In the genomic region with DNA sequence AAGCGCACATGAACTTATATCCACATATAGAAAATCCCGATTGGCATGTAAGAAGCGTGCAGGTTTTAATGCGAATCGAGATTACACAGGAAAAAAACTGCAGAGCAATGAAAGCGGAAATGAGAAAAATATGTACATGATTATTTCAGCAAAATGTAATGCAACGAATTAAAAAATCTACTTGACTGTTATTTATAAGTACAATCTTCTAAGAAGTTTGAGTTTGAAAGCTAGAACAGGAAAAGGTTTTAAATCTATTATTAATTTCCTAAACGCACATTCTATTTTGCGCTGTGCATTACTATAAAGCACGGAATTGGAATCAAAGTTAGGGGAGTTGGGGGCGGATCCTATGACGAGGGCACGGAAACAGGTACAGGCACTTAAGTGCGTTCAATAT, we compare ENCODE assay signal across 2 fruit fly cellular contexts.
TF ChIP-seq lines count a peak whose summit lies in the region.

No protein-coding gene starts in this region.

TF ChIP-seq in whole organism, embryonic, 481 proteins besides CTCF, POLR2A, EP300 and RAD21 (continued from another document and continues in another):
- TF ChIP-seq ewg (GFP tag; optimal IDR thresholded peaks at IDR 0.05; lab: Kevin White, UChicago) (no peak), br (optimal IDR thresholded peaks at IDR 0.05; lab: Kevin White, UChicago) (no peak), CG1603 (tag; optimal IDR thresholded peaks at IDR 0.05; lab: Kevin White, UChicago) (no peak), sens (GFP tag; lab: Kevin White, UChicago) (peak; percentile 66), CG18476 (GFP tag; optimal IDR thresholded peaks at IDR 0.05; lab: Kevin White, UChicago) (peak; percentile 4), dmrt99B (tag; optimal IDR thresholded peaks at IDR 0.05; lab: Kevin White, UChicago) (peak; percentile 23), CG30403 (GFP tag; optimal IDR thresholded peaks at IDR 0.05; lab: Kevin White, UChicago) (peak; percentile 22), dm (GFP tag; optimal IDR thresholded peaks at IDR 0.05; lab: Kevin White, UChicago) (no peak), chinmo (GFP tag; IDR thresholded peaks at IDR 0.05; lab: Robert Waterston, UW; ENCODE audit: partially characterized antibody) (0 out of 4 replicates have a peak, but pooled peaks have one; percentile 6), zen2 (GFP tag; IDR thresholded peaks at IDR 0.05; lab: Robert Waterston, UW; ENCODE audit: partially characterized antibody) (no peak), hb (GFP tag; IDR thresholded peaks at IDR 0.05; lab: Robert Waterston, UW; ENCODE audit: partially characterized antibody) (no peak), Gug (GFP tag; IDR thresholded peaks at IDR 0.05; lab: Robert Waterston, UW) (no peak), jumu (GFP tag; optimal IDR thresholded peaks at IDR 0.05; lab: Kevin White, UChicago) (no peak), knrl (GFP tag; IDR thresholded peaks at IDR 0.05; lab: Robert Waterston, UW; ENCODE audit: partially characterized antibody) (no peak), nom (GFP tag; optimal IDR thresholded peaks at IDR 0.05; lab: Kevin White, UChicago) (no peak), CG18599 (GFP tag; optimal IDR thresholded peaks at IDR 0.05; lab: Kevin White, UChicago) (peak; percentile 39), Abd-B (GFP tag; optimal IDR thresholded peaks at IDR 0.05; lab: Kevin White, UChicago) (no peak), CkIIα-i1 (GFP tag; IDR thresholded peaks at IDR 0.05; lab: Robert Waterston, UW) (no peak), CG7271 (tag; optimal IDR thresholded peaks at IDR 0.05; lab: Kevin White, UChicago) (no peak), CG10565 (GFP tag; optimal IDR thresholded peaks at IDR 0.05; lab: Kevin White, UChicago) (no peak), D19B (GFP tag; optimal IDR thresholded peaks at IDR 0.05; lab: Kevin White, UChicago) (no peak), grau (tag; optimal IDR thresholded peaks at IDR 0.05; lab: Kevin White, UChicago) (peak; percentile 43), CG16815 (GFP tag; optimal IDR thresholded peaks at IDR 0.05; lab: Kevin White, UChicago) (peak; percentile 9), Drgx (GFP tag; IDR thresholded peaks at IDR 0.05; lab: Robert Waterston, UW) (peak; percentile 80), lilli (GFP tag; optimal IDR thresholded peaks at IDR 0.05; lab: Kevin White, UChicago) (peak; percentile 22), prd (optimal IDR thresholded peaks at IDR 0.05; lab: Kevin White, UChicago) (no peak), prd (GFP tag; IDR thresholded peaks at IDR 0.05; lab: Robert Waterston, UW) (peak; percentile 62), gro (GFP tag; optimal IDR thresholded peaks at IDR 0.05; lab: Kevin White, UChicago) (peak; percentile 65), Lhr (GFP tag; optimal IDR thresholded peaks at IDR 0.05; lab: Kevin White, UChicago) (no peak), fd96Cb (tag; optimal IDR thresholded peaks at IDR 0.05; lab: Kevin White, UChicago) (no peak), zf30C (GFP tag; optimal IDR thresholded peaks at IDR 0.05; lab: Kevin White, UChicago) (peak; percentile 13), mld (GFP tag; IDR thresholded peaks at IDR 0.05; lab: Robert Waterston, UW; ENCODE audit: partially characterized antibody) (no peak), CG11093 (GFP tag; IDR thresholded peaks at IDR 0.05; lab: Robert Waterston, UW) (no peak), CG6254 (GFP tag; optimal IDR thresholded peaks at IDR 0.05; lab: Kevin White, UChicago) (no peak), CG15601 (tag; optimal IDR thresholded peaks at IDR 0.05; lab: Kevin White, UChicago) (no peak), sd (tag; optimal IDR thresholded peaks at IDR 0.05; lab: Kevin White, UChicago) (no peak), Dll (GFP tag; IDR thresholded peaks at IDR 0.05; lab: Robert Waterston, UW; ENCODE audit: partially characterized antibody) (no peak), grn (GFP tag; optimal IDR thresholded peaks at IDR 0.05; lab: Kevin White, UChicago) (no peak), CoRest (tag; optimal IDR thresholded peaks at IDR 0.05; lab: Kevin White, UChicago) (peak; percentile 33), nmo (GFP tag; optimal IDR thresholded peaks at IDR 0.05; lab: Kevin White, UChicago) (peak; percentile 8), CG6689 (GFP tag; IDR thresholded peaks at IDR 0.05; lab: Robert Waterston, UW) (no peak), HLH54F (GFP tag; optimal IDR thresholded peaks at IDR 0.05; lab: Kevin White, UChicago) (peak; percentile 18), CG4282 (GFP tag; optimal IDR thresholded peaks at IDR 0.05; lab: Kevin White, UChicago) (no peak), amos (GFP tag; IDR thresholded peaks at IDR 0.05; lab: Robert Waterston, UW; ENCODE audit: partially characterized antibody) (no peak), CG9727 (GFP tag; optimal IDR thresholded peaks at IDR 0.05; lab: Kevin White, UChicago) (peak; percentile 22), CG10366 (GFP tag; IDR thresholded peaks at IDR 0.05; lab: Robert Waterston, UW) (no peak), tio (GFP tag; optimal IDR thresholded peaks at IDR 0.05; lab: Kevin White, UChicago) (no peak), CG12391 (tag; optimal IDR thresholded peaks at IDR 0.05; lab: Kevin White, UChicago) (peak; percentile 24), CG3847 (GFP tag; IDR thresholded peaks at IDR 0.05; lab: Robert Waterston, UW) (peak; percentile 38; the same call in 1 of the 2 replicates), PHDP (tag; optimal IDR thresholded peaks at IDR 0.05; lab: Kevin White, UChicago) (peak; percentile 35), zen (tag; optimal IDR thresholded peaks at IDR 0.05; lab: Kevin White, UChicago) (no peak), bab2 (GFP tag; optimal IDR thresholded peaks at IDR 0.05; lab: Kevin White, UChicago) (no peak), Hr51 (GFP tag; optimal IDR thresholded peaks at IDR 0.05; lab: Kevin White, UChicago) (peak in 1 of 2 experiments; percentile 20), CG18262 (tag; optimal IDR thresholded peaks at IDR 0.05; lab: Kevin White, UChicago) (peak; percentile 4), row (GFP tag; IDR thresholded peaks at IDR 0.05; lab: Robert Waterston, UW) (no peak; the same call in 1 of the 3 replicates), wdn (GFP tag; IDR thresholded peaks at IDR 0.05; lab: Robert Waterston, UW) (no peak), Usf (GFP tag; optimal IDR thresholded peaks at IDR 0.05; lab: Kevin White, UChicago) (no peak), Fer3 (tag; optimal IDR thresholded peaks at IDR 0.05; lab: Kevin White, UChicago) (peak; percentile 36), hkb (optimal IDR thresholded peaks at IDR 0.05; lab: Kevin White, UChicago) (no peak), hkb (GFP tag; IDR thresholded peaks at IDR 0.05; lab: Robert Waterston, UW) (no peak), Nf-YB (GFP tag; optimal IDR thresholded peaks at IDR 0.05; lab: Kevin White, UChicago) (no peak), Hr3 (GFP tag; optimal IDR thresholded peaks at IDR 0.05; lab: Kevin White, UChicago) (no peak), unc-4 (GFP tag; IDR thresholded peaks at IDR 0.05; lab: Robert Waterston, UW; ENCODE audit: partially characterized antibody) (no peak), Oli (tag; optimal IDR thresholded peaks at IDR 0.05; lab: Kevin White, UChicago) (peak; percentile 31)

TF ChIP-seq in whole organism, prepupa, 60 proteins besides CTCF, POLR2A, EP300 and RAD21 (continued from another document):
- no peak for TF ChIP-seq Met (GFP tag; optimal IDR thresholded peaks at IDR 0.05; lab: Kevin White, UChicago)
- TF ChIP-seq CG6276 (GFP tag; optimal IDR thresholded peaks at IDR 0.05; lab: Kevin White, UChicago): peak; percentile 79
- peak; percentile 38 to 65 for TF ChIP-seq salr (GFP tag; optimal IDR thresholded peaks at IDR 0.05; lab: Kevin White, UChicago)
- TF ChIP-seq Eip78C (GFP tag; lab: Kevin White, UChicago): peak; percentile 93
- peak; percentile 54 for TF ChIP-seq fd59A (GFP tag; optimal IDR thresholded peaks at IDR 0.05; lab: Kevin White, UChicago)
- peak; percentile 65; the same call in 1 of the 2 replicates for TF ChIP-seq CG11294 (GFP tag; IDR thresholded peaks at IDR 0.05; lab: Robert Waterston, UW)
- TF ChIP-seq CG8119 (GFP tag; IDR thresholded peaks at IDR 0.05; lab: Robert Waterston, UW): peak; percentile 83
- peak; percentile 81 for TF ChIP-seq Gug (GFP tag; IDR thresholded peaks at IDR 0.05; lab: Robert Waterston, UW)
- TF ChIP-seq CG32006 (GFP tag; optimal IDR thresholded peaks at IDR 0.05; lab: Kevin White, UChicago): peak; percentile 79
- peak; percentile 80 for TF ChIP-seq eg (GFP tag; IDR thresholded peaks at IDR 0.05; lab: Robert Waterston, UW)
- TF ChIP-seq Ets96B (tag; optimal IDR thresholded peaks at IDR 0.05; lab: Kevin White, UChicago): peak; percentile 73
- TF ChIP-seq svp (GFP tag; lab: Kevin White, UChicago): no peak
- peak; percentile 3 for TF ChIP-seq cyc (GFP tag; optimal IDR thresholded peaks at IDR 0.05; lab: Kevin White, UChicago)
- TF ChIP-seq Sox102F (GFP tag; optimal IDR thresholded peaks at IDR 0.05; lab: Kevin White, UChicago): no peak
- TF ChIP-seq Hr39 (GFP tag; optimal IDR thresholded peaks at IDR 0.05; lab: Kevin White, UChicago): peak; percentile 6
- no peak for TF ChIP-seq Eip93F (GFP tag; optimal IDR thresholded peaks at IDR 0.05; lab: Kevin White, UChicago)
- TF ChIP-seq CG4318 (GFP tag; optimal IDR thresholded peaks at IDR 0.05; lab: Kevin White, UChicago): peak; percentile 60
- TF ChIP-seq CG3919 (GFP tag; optimal IDR thresholded peaks at IDR 0.05; lab: Kevin White, UChicago): peak; percentile 73
- peak; percentile 43 for TF ChIP-seq CG16779 (tag; optimal IDR thresholded peaks at IDR 0.05; lab: Kevin White, UChicago)
- TF ChIP-seq fkh (GFP tag; optimal IDR thresholded peaks at IDR 0.05; lab: Kevin White, UChicago): no peak
- peak; percentile 73 for TF ChIP-seq CG3032 (tag; optimal IDR thresholded peaks at IDR 0.05; lab: Kevin White, UChicago)
- peak; percentile 66 for TF ChIP-seq dsx (GFP tag; optimal IDR thresholded peaks at IDR 0.05; lab: Kevin White, UChicago; ENCODE audit: poor library complexity, severe bottlenecking)
- no peak for TF ChIP-seq CG31627 (GFP tag; optimal IDR thresholded peaks at IDR 0.05; lab: Kevin White, UChicago)
- no peak for TF ChIP-seq esn (GFP tag; optimal IDR thresholded peaks at IDR 0.05; lab: Kevin White, UChicago)
- no peak for TF ChIP-seq vri (GFP tag; optimal IDR thresholded peaks at IDR 0.05; lab: Kevin White, UChicago)
- peak; percentile 78 for TF ChIP-seq CG6163 (GFP tag; IDR thresholded peaks at IDR 0.05; lab: Robert Waterston, UW)
- TF ChIP-seq CG9139 (GFP tag; optimal IDR thresholded peaks at IDR 0.05; lab: Kevin White, UChicago): peak; percentile 17
- peak; percentile 56 for TF ChIP-seq spab (GFP tag; optimal IDR thresholded peaks at IDR 0.05; lab: Kevin White, UChicago)
- peak; percentile 49 to 67 for TF ChIP-seq ss (GFP tag; optimal IDR thresholded peaks at IDR 0.05; lab: Kevin White, UChicago)
- TF ChIP-seq CG11762 (GFP tag; optimal IDR thresholded peaks at IDR 0.05; lab: Kevin White, UChicago; ENCODE audit: insufficient read depth): no peak
- TF ChIP-seq acj6 (GFP tag; optimal IDR thresholded peaks at IDR 0.05; lab: Kevin White, UChicago): peak; percentile 65
- peak; percentile 63 for TF ChIP-seq CG10669 (GFP tag; optimal IDR thresholded peaks at IDR 0.05; lab: Kevin White, UChicago)
- peak; percentile 79 for TF ChIP-seq Hr4 (GFP tag; optimal IDR thresholded peaks at IDR 0.05; lab: Kevin White, UChicago)
- TF ChIP-seq CG10631 (GFP tag; optimal IDR thresholded peaks at IDR 0.05; lab: Kevin White, UChicago): peak; percentile 75
- TF ChIP-seq CG7368 (GFP tag; optimal IDR thresholded peaks at IDR 0.05; lab: Kevin White, UChicago): peak; percentile 48
- no peak for TF ChIP-seq dac (GFP tag; optimal IDR thresholded peaks at IDR 0.05; lab: Kevin White, UChicago)
- peak; percentile 82 for TF ChIP-seq Lpt (GFP tag; optimal IDR thresholded peaks at IDR 0.05; lab: Kevin White, UChicago)
- TF ChIP-seq OdsH (GFP tag; optimal IDR thresholded peaks at IDR 0.05; lab: Kevin White, UChicago): peak; percentile 71
- TF ChIP-seq Blimp-1 (GFP tag; optimal IDR thresholded peaks at IDR 0.05; lab: Kevin White, UChicago): no peak
- TF ChIP-seq CG15336 (GFP tag; IDR thresholded peaks at IDR 0.05; lab: Robert Waterston, UW): peak; percentile 86
- peak; percentile 63 for TF ChIP-seq net (GFP tag; optimal IDR thresholded peaks at IDR 0.05; lab: Kevin White, UChicago)
